Fruit fly (Drosophila melanogaster): ENCODE measurements around the gene CG14443.

DNA sequence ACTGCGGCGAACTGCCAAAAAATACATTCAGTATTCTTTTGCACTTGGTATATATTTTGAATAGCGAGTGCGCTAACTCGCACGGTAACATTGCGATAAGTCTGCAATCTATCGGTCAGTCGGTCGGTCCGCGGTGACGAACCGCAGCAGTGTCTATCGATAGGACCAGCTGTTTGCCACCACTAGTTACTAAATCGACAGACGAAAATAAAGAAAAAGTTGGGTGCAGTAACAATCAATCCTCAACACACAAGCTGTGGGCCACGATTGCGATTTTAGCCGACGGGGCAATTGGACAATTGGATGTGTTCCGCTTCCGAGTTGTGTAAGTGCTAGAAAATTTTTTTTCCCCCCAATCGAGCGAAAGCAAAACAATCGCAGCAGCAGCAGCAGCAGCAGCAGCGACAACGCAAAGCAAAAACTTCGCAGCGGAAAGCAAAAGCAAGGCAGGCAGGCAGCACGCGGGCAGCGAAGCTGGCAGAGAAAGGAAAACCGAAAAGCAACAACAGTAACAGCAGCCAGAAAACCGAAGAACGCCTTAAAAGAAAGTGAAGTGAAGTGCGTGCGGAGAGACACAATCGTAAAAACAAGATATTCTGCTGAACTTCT, 43.0 kb upstream of the CG14443 start, which contains the start of gene Pat1:
- TF ChIP-seq CG4360 (GFP tag; IDR thresholded peaks at IDR 0.05) = no peak
- no peak for TF ChIP-seq CG2875 (GFP tag; optimal IDR thresholded peaks at IDR 0.05)

Measured in whole organism, embryonic.